Worm (Caenorhabditis elegans) whole organism, L2 larva: ENCODE data around the gene vha-2.
A peak's percentile ranks its signal among the peaks of the same experiment; 100 is the strongest.

Source experiments
- C34F6.9 ChIP-seq: fragments of 150-350 bp; optimal IDR thresholded peaks from 2 replicates; lab custom pipeline; 2014; ENCODE audit warnings: missing biosample characterization, missing genetic modification characterization
- F13H6.1 ChIP-seq: sonication (generic microtip); optimal IDR thresholded peaks from 2 replicates; lab custom pipeline; 2016; ENCODE audit warnings: missing genetic modification characterization, missing compliant biosample characterization
- Y55F3AM.14 ChIP-seq: fragments of 200-800 bp; sonication (Bioruptor generic); optimal IDR thresholded peaks from 2 replicates; lab custom pipeline; 2018; ENCODE audit warnings: mild to moderate bottlenecking, missing genetic modification characterization, missing compliant biosample characterization
- ZK546.5 ChIP-seq: sonication (generic microtip); optimal IDR thresholded peaks from 2 replicates; lab custom pipeline; 2017; ENCODE audit warnings: missing biosample characterization, missing genetic modification characterization
- alr-1 ChIP-seq: fragments of 150-350 bp; optimal IDR thresholded peaks from 2 replicates; lab custom pipeline; 2014; ENCODE audit warnings: missing biosample characterization, missing genetic modification characterization
- aly-2 ChIP-seq: fragments of 150-350 bp; optimal IDR thresholded peaks from 2 replicates; lab custom pipeline; 2014; ENCODE audit warnings: missing biosample characterization, missing genetic modification characterization
- ama-1 ChIP-seq: fragments of 150-350 bp; optimal IDR thresholded peaks from 2 replicates; lab custom pipeline; 2018; ENCODE audit warnings: inconsistent platforms
- blmp-1 ChIP-seq: sonication (generic microtip); optimal IDR thresholded peaks from 2 replicates; lab custom pipeline; 2017; ENCODE audit warnings: missing genetic modification characterization, mild to moderate bottlenecking, missing compliant biosample characterization, antibody characterized with exemption, moderate library complexity; ENCODE audit not compliant: insufficient read depth
- ceh-82 ChIP-seq: fragments of 150-350 bp; optimal IDR thresholded peaks from 2 replicates; lab custom pipeline; 2014; ENCODE audit warnings: missing biosample characterization, missing genetic modification characterization
- crh-2 ChIP-seq: sonication (generic microtip); optimal IDR thresholded peaks from 2 replicates; lab custom pipeline; 2017; ENCODE audit warnings: missing biosample characterization, missing genetic modification characterization
- dmd-4 ChIP-seq: sonication (generic microtip); optimal IDR thresholded peaks from 2 replicates; lab custom pipeline; 2017; ENCODE audit warnings: missing biosample characterization, missing genetic modification characterization
- elt-1 ChIP-seq: fragments of 150-350 bp; optimal IDR thresholded peaks from 2 replicates; lab custom pipeline; 2014; ENCODE audit warnings: missing biosample characterization, missing genetic modification characterization
- elt-3 ChIP-seq: sonication (generic microtip); optimal IDR thresholded peaks from 2 replicates; lab custom pipeline; 2017; ENCODE audit warnings: missing biosample characterization, missing genetic modification characterization
- fos-1 ChIP-seq: fragments of 150-350 bp; optimal IDR thresholded peaks from 2 replicates; lab custom pipeline; 2014; ENCODE audit warnings: missing biosample characterization, missing genetic modification characterization
- gmeb-1 ChIP-seq: fragments of 150-350 bp; optimal IDR thresholded peaks from 2 replicates; lab custom pipeline; 2014; ENCODE audit warnings: missing biosample characterization, missing genetic modification characterization
- lin-11 ChIP-seq: fragments of 150-350 bp; sonication (generic microtip); optimal IDR thresholded peaks from 2 replicates; lab custom pipeline; 2014; ENCODE audit warnings: missing biosample characterization, missing genetic modification characterization, inconsistent platforms, mixed read lengths
- lin-13 ChIP-seq: fragments of 150-350 bp; optimal IDR thresholded peaks from 2 replicates; lab custom pipeline; 2014; ENCODE audit warnings: missing biosample characterization, missing genetic modification reagents, missing genetic modification characterization
- lin-39 ChIP-seq: fragments of 150-350 bp; optimal IDR thresholded peaks from 2 replicates; lab custom pipeline; 2014; ENCODE audit warnings: missing biosample characterization, missing genetic modification reagents, missing genetic modification characterization
- lsy-2 ChIP-seq, 2 experiments: fragments of 150-350 bp in 1 of 2; sonication (generic microtip) in 1 of 2; optimal IDR thresholded peaks; 2 replicates each; lab custom pipeline; 2014 to 2017; ENCODE audit warnings: missing biosample characterization in 2 of 2, missing genetic modification characterization in 2 of 2
- mab-5 ChIP-seq: fragments of 150-350 bp; optimal IDR thresholded peaks from 2 replicates; lab custom pipeline; 2014; ENCODE audit warnings: missing biosample characterization, missing genetic modification characterization
- mbf-1 ChIP-seq: sonication (generic microtip); optimal IDR thresholded peaks from 2 replicates; lab custom pipeline; 2017; ENCODE audit warnings: missing biosample characterization, missing genetic modification characterization
- mdl-1 ChIP-seq, 2 experiments: fragments of 150-350 bp in 1 of 2; sonication (generic microtip) in 1 of 2; optimal IDR thresholded peaks; 2 replicates each; lab custom pipeline; 2017; ENCODE audit warnings: missing biosample characterization in 2 of 2, missing genetic modification characterization in 2 of 2
- nhr-10 ChIP-seq: sonication (generic microtip); optimal IDR thresholded peaks from 2 replicates; lab custom pipeline; 2017; ENCODE audit warnings: missing biosample characterization, missing genetic modification characterization
- nhr-129 ChIP-seq: fragments of 150-350 bp; optimal IDR thresholded peaks from 2 replicates; lab custom pipeline; 2014; ENCODE audit warnings: missing biosample characterization, missing genetic modification characterization
- nhr-21 ChIP-seq: fragments of 150-350 bp; optimal IDR thresholded peaks from 2 replicates; lab custom pipeline; 2014; ENCODE audit warnings: missing biosample characterization, missing genetic modification characterization
- nhr-237 ChIP-seq: fragments of 150-350 bp; optimal IDR thresholded peaks from 2 replicates; lab custom pipeline; 2014; ENCODE audit warnings: missing biosample characterization, missing genetic modification characterization
- nhr-6 ChIP-seq: fragments of 150-350 bp; optimal IDR thresholded peaks from 2 replicates; lab custom pipeline; 2014; ENCODE audit warnings: missing biosample characterization, missing genetic modification characterization
- sem-4 ChIP-seq: fragments of 150-350 bp; optimal IDR thresholded peaks from 2 replicates; lab custom pipeline; 2014; ENCODE audit warnings: missing biosample characterization, missing genetic modification reagents, missing genetic modification characterization
- skn-1 ChIP-seq: sonication (generic microtip); optimal IDR thresholded peaks from 2 replicates; lab custom pipeline; 2017; ENCODE audit warnings: missing biosample characterization, missing genetic modification characterization
- sma-3 ChIP-seq: sonication (generic microtip); optimal IDR thresholded peaks from 2 replicates; lab custom pipeline; 2016; ENCODE audit warnings: missing genetic modification reagents, missing genetic modification characterization, missing compliant biosample characterization
- sma-9 ChIP-seq, 2 experiments: fragments of 150-350 bp in 1 of 2; sonication (generic microtip) in 1 of 2; optimal IDR thresholded peaks; 2 replicates each; lab custom pipeline; 2014 to 2016; ENCODE audit warnings: missing genetic modification characterization in 2 of 2, mild to moderate bottlenecking in 1 of 2, missing biosample characterization in 1 of 2, missing compliant biosample characterization in 1 of 2, missing genetic modification reagents in 1 of 2, moderate library complexity in 1 of 2
- unc-39 ChIP-seq: fragments of 150-350 bp; optimal IDR thresholded peaks from 2 replicates; lab custom pipeline; 2014; ENCODE audit warnings: missing biosample characterization, missing genetic modification characterization
- unc-55 ChIP-seq: fragments of 150-350 bp; sonication (generic microtip); optimal IDR thresholded peaks from 3 replicates; lab custom pipeline; 2014; ENCODE audit warnings: missing biosample characterization, missing genetic modification reagents, missing genetic modification characterization
- unc-62 ChIP-seq: fragments of 150-350 bp; optimal IDR thresholded peaks from 2 replicates; lab custom pipeline; 2014; ENCODE audit warnings: missing biosample characterization, missing genetic modification reagents, missing genetic modification characterization
- ztf-4 ChIP-seq: fragments of 150-350 bp; optimal IDR thresholded peaks from 2 replicates; lab custom pipeline; 2014; ENCODE audit warnings: missing biosample characterization, missing genetic modification characterization

Gene vha-2

ce11 chrIII:9824330-9824934, 42.5 kb downstream of the vha-2 start, which contains the start of gene lin-52 (continued):
- TF ChIP-seq Y55F3AM.14 (GFP tag; lab: Kevin White, UChicago) (no peak), lin-13 (GFP tag; lab: Kevin White, UChicago) (peak; percentile 11), nhr-237 (no peak)

- no peak for TF ChIP-seq nhr-6 (tag; lab: Kevin White, UChicago)
- TF ChIP-seq ZK546.5 (tag; lab: Kevin White, UChicago) = no peak
- TF ChIP-seq unc-55 (GFP tag; lab: Kevin White, UChicago) = peak; percentile 11
- TF ChIP-seq aly-2 (tag; lab: Kevin White, UChicago) = no peak
- no peak for TF ChIP-seq ama-1
- no peak for TF ChIP-seq alr-1
- no peak for TF ChIP-seq dmd-4
- TF ChIP-seq mab-5 (tag; lab: Kevin White, UChicago) = no peak
- no peak for TF ChIP-seq blmp-1 (tag; lab: Kevin White, UChicago)
- peak; percentile 35 for TF ChIP-seq fos-1 (tag; lab: Kevin White, UChicago)
- no peak for TF ChIP-seq lin-13 (GFP tag; lab: Kevin White, UChicago)
- TF ChIP-seq nhr-21 (tag; lab: Kevin White, UChicago) = peak; percentile 8
- peak; percentile 9 for TF ChIP-seq Y55F3AM.14 (GFP tag; lab: Kevin White, UChicago)
- no peak for TF ChIP-seq ceh-82 (tag; lab: Kevin White, UChicago)
- peak; percentile 34 for TF ChIP-seq skn-1 (tag; lab: Kevin White, UChicago)
- no peak for TF ChIP-seq lsy-2 (tag; optimal IDR thresholded peaks at IDR 0.05; lab: Kevin White, UChicago)
- peak; percentile 32 for TF ChIP-seq nhr-129 (tag; lab: Kevin White, UChicago)
- no peak for TF ChIP-seq elt-1 (tag; lab: Kevin White, UChicago)
- TF ChIP-seq nhr-10 = peak; percentile 7
- no peak for TF ChIP-seq unc-39 (tag; lab: Kevin White, UChicago)
- TF ChIP-seq, all 48 proteins: peak for 7
These were observed 43.3 kb downstream of the vha-2 start, which contains the start of gene ZK632.9 for ce11 chrIII:9825073-9825828. Gene ZK632.9, minus strand, starts transcription at chrIII:9825432.

- TF ChIP-seq nhr-129 (tag; lab: Kevin White, UChicago) (peak; percentile 83), mbf-1 (tag; lab: Kevin White, UChicago) (no peak), crh-2 (peak; percentile 68), unc-39 (tag; lab: Kevin White, UChicago) (no peak), Y55F3AM.14 (GFP tag; lab: Kevin White, UChicago) (peak; percentile 82), gmeb-1 (tag; lab: Kevin White, UChicago) (peak; percentile 23), fos-1 (tag; lab: Kevin White, UChicago) (peak; percentile 3), lin-39 (tag; lab: Kevin White, UChicago) (no peak), C34F6.9 (tag; lab: Kevin White, UChicago) (peak; percentile 71), sma-3 (GFP tag; lab: Kevin White, UChicago) (peak; percentile 46), lsy-2 (tag; optimal IDR thresholded peaks at IDR 0.05; lab: Kevin White, UChicago) (peak in 1 of 2 experiments; percentile 79), ztf-4 (tag; lab: Kevin White, UChicago) (peak; percentile 65), F13H6.1 (tag; lab: Kevin White, UChicago) (peak; percentile 61), mab-5 (tag; lab: Kevin White, UChicago) (peak; percentile 32), dmd-4 (no peak), ama-1 (peak; percentile 93), unc-55 (GFP tag; lab: Kevin White, UChicago) (peak; percentile 34), mdl-1 (tag; optimal IDR thresholded peaks at IDR 0.05; lab: Kevin White, UChicago) (peak in 1 of 2 experiments; percentile 46), elt-3 (tag; lab: Kevin White, UChicago) (no peak), lin-13 (GFP tag; lab: Kevin White, UChicago) (peak; percentile 18), sem-4 (tag; lab: Kevin White, UChicago) (peak; percentile 6), sma-9 (GFP tag; optimal IDR thresholded peaks at IDR 0.05; lab: Kevin White, UChicago) (peak; percentile 52), sma-9 (tag; optimal IDR thresholded peaks at IDR 0.05; lab: Kevin White, UChicago) (no peak), unc-62 (GFP tag; lab: Kevin White, UChicago) (no peak), lin-11 (tag; lab: Kevin White, UChicago) (no peak)
These were observed 44.0 kb downstream of the vha-2 start for ce11 chrIII:9826005-9826404.
